Worm (Caenorhabditis elegans) whole organism, early embryonic: ENCODE measurements around the gene wapl-1.

ENCODE experiments used
- F13C5.2 ChIP-seq: sonication (generic microtip); optimal IDR thresholded peaks from 2 replicates; lab custom pipeline; 2017; ENCODE audit warnings: mild to moderate bottlenecking, missing genetic modification characterization, inconsistent platforms, missing compliant biosample characterization
- aly-1 ChIP-seq: sonication (generic microtip); optimal IDR thresholded peaks from 2 replicates; lab custom pipeline; 2016; ENCODE audit warnings: missing genetic modification characterization, missing compliant biosample characterization
- ama-1 ChIP-seq: fragments of 150-350 bp; optimal IDR thresholded peaks from 2 replicates; lab custom pipeline; 2014
- ceh-13 ChIP-seq: fragments of 200-800 bp; sonication (Bioruptor generic); optimal IDR thresholded peaks from 2 replicates; lab custom pipeline; 2018; ENCODE audit warnings: mild to moderate bottlenecking, missing genetic modification characterization, missing compliant biosample characterization
- ceh-36 ChIP-seq: sonication (generic microtip); optimal IDR thresholded peaks from 2 replicates; lab custom pipeline; 2016; ENCODE audit warnings: missing genetic modification characterization, inconsistent platforms, missing compliant biosample characterization
- ets-7 ChIP-seq: sonication (generic microtip); optimal IDR thresholded peaks from 2 replicates; lab custom pipeline; 2016; ENCODE audit warnings: missing genotype, missing genetic modification characterization, missing compliant biosample characterization
- flt-1 ChIP-seq: fragments of 200-800 bp; sonication (Bioruptor generic); IDR thresholded peaks from 2 replicates; pipeline ENCODE4 v1.3.6; 2022; ENCODE audit warnings: missing genetic modification characterization, missing compliant biosample characterization
- hnd-1 ChIP-seq: sonication (generic microtip); optimal IDR thresholded peaks from 2 replicates; lab custom pipeline; 2016; ENCODE audit warnings: missing genetic modification characterization, missing compliant biosample characterization
- scrt-1 ChIP-seq: fragments of 200-800 bp; sonication (Bioruptor generic); IDR thresholded peaks from 2 replicates; pipeline ENCODE4 v1.3.6; 2022; ENCODE audit warnings: missing genetic modification characterization, missing compliant biosample characterization
- sea-1 ChIP-seq: fragments of 200-800 bp; sonication (Bioruptor generic); conservative IDR thresholded peaks from 2 replicates; pipeline ENCODE4 v1.3.6; 2022; ENCODE audit warnings: missing genetic modification characterization, missing compliant biosample characterization
- tbx-37 ChIP-seq: fragments of 200-800 bp; sonication (Bioruptor generic); conservative IDR thresholded peaks from 2 replicates; pipeline ENCODE4 v1.3.6; 2022; ENCODE audit warnings: missing genetic modification reagents, missing genetic modification characterization, missing compliant biosample characterization
- tra-4 ChIP-seq: sonication (generic microtip); optimal IDR thresholded peaks from 2 replicates; lab custom pipeline; 2017; ENCODE audit warnings: missing genetic modification characterization, missing compliant biosample characterization

DNA sequence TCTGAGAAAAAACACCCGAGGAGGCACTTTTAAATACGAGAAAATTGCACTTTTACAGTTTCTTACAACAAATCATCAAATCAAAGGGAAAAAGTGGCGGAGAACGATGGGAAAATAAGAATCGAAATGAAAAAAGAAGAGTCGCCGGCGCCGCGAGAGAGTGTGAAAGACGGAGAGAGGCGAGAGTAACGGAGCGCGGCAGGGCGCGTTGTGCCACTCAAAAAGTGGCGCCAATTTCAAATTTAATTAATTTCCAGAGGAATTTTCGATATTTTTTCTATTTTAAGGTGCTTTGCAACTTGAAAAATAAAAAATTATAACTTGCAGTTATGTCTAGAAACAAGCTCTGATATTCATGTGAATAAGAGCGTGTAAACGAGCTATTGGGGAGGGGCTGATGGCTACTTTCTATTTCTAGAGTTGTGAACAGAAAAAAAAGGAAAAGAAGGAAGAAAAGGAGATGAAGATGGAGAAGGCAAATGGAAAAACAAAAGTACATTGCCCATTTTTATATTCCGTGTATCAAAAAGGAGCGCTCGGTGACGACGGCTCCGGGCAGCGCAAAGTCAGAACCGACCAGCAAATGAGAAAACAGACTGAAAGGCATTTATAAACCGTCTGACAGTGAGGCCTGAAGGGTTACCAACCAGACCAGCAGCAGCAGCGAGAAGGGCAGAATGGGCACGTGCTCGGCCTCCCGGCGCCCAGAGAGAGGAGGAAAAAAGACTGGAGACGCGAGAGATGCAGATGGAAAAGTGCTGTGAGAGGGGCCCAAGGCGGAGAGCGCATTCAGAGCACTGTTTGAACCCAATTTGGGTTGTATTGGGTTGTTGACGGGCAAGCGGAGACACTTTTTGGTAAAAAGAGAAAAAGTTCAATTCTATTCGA is 25.6 kb upstream of the wapl-1 start:
- TF ChIP-seq ama-1 = no peak
- no peak for TF ChIP-seq scrt-1 (GFP tag; lab: Robert Waterston, UW)
- TF ChIP-seq aly-1 = no peak
- no peak for TF ChIP-seq tbx-37 (GFP tag; lab: Robert Waterston, UW)
- TF ChIP-seq flt-1 (GFP tag; lab: Robert Waterston, UW) = no peak
- no peak for TF ChIP-seq ceh-36 (tag; lab: Kevin White, UChicago)
- TF ChIP-seq sea-1 (GFP tag; lab: Robert Waterston, UW) = no peak
- no peak for TF ChIP-seq hnd-1 (tag; lab: Kevin White, UChicago)
- no peak for TF ChIP-seq ets-7 (tag; lab: Kevin White, UChicago)
- no peak for TF ChIP-seq F13C5.2
- TF ChIP-seq tra-4 (tag; lab: Kevin White, UChicago) = no peak
- no peak for TF ChIP-seq ceh-13 (GFP tag; lab: Kevin White, UChicago)
